Fruit fly (Drosophila melanogaster): ENCODE data around the gene Atg3.

The Atg3 gene

DNA sequence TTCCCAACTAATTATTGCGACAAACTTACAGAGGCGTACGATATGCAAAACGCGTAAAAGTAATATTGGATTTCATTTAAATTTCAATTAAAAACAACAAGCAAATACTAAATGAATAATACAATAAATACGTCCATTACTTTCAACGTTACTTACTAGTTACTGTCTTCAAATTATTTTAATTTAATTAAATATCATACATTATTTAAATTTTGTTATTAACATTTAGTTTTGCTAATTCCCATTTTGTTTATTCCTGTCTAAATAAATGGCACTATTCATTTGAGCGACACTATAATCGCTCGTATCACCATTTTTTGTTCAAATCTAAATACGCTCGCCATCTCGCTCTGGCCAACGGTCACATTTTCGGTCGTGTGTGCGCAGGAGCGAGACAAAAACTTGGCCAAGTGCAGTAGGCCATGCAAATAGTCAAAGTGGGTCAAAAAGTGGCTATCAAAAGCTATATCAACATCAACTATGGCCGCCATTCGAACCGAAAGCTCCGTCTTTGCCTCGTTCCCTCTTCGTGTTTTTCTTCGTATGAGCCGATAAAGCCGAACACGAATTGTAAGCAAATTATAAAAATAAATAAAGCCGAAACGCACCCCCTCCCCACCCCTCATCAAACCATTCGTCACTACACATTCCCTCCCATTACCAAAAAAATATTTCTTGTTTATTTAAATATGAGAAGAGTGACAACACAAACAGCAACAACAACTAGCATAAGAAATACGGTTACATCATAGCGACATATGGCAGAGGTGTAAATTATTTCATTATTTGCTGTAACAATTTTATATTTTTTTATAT lies 40.9 kb downstream of the Atg3 start (continued):
- no peak for TF ChIP-seq crc (GFP tag; optimal IDR thresholded peaks at IDR 0.05)
- TF ChIP-seq CG6254 (GFP tag; optimal IDR thresholded peaks at IDR 0.05) = no peak
- peak; percentile 27 for TF ChIP-seq CG4707 (GFP tag; optimal IDR thresholded peaks at IDR 0.05)
- peak; percentile 82 for TF ChIP-seq kni (GFP tag; optimal IDR thresholded peaks at IDR 0.05)
- TF ChIP-seq Dad (GFP tag; optimal IDR thresholded peaks at IDR 0.05) = peak; percentile 41
- TF ChIP-seq insv (GFP tag; optimal IDR thresholded peaks at IDR 0.05) = peak in 1 of 2 experiments; percentile 31
- peak; percentile 48 for TF ChIP-seq CG12104 (GFP tag; optimal IDR thresholded peaks at IDR 0.05)
- no peak for TF ChIP-seq Dip2 (GFP tag; IDR thresholded peaks at IDR 0.05)
- TF ChIP-seq Gug (GFP tag; IDR thresholded peaks at IDR 0.05) = no peak; the same call in 3 of the 4 replicates
- TF ChIP-seq hb (GFP tag; IDR thresholded peaks at IDR 0.05; ENCODE audit: partially characterized antibody) = no peak
- TF ChIP-seq CG1024 (GFP tag; IDR thresholded peaks at IDR 0.05) = no peak
- peak; percentile 67; the same call in 1 of the 2 replicates for TF ChIP-seq CG5953 (GFP tag; IDR thresholded peaks at IDR 0.05)
- TF ChIP-seq sqz (GFP tag; optimal IDR thresholded peaks at IDR 0.05) = peak; percentile 92
- TF ChIP-seq inv (GFP tag; IDR thresholded peaks at IDR 0.05; ENCODE audit: partially characterized antibody) = no peak
- peak; percentile 5 for TF ChIP-seq da (GFP tag; optimal IDR thresholded peaks at IDR 0.05)
- no peak for TF ChIP-seq CG9797 (GFP tag; optimal IDR thresholded peaks at IDR 0.05)
- TF ChIP-seq C15 (GFP tag; IDR thresholded peaks at IDR 0.05) = no peak; the same call in 2 of the 3 replicates
- TF ChIP-seq gcm (GFP tag; optimal IDR thresholded peaks at IDR 0.05) = no peak
- TF ChIP-seq TFAM (GFP tag; optimal IDR thresholded peaks at IDR 0.05) = no peak
- TF ChIP-seq Taf1 (GFP tag; IDR thresholded peaks at IDR 0.05) = no peak
- TF ChIP-seq en (GFP tag; optimal IDR thresholded peaks at IDR 0.05) = no peak
- TF ChIP-seq CG8388 (GFP tag; optimal IDR thresholded peaks at IDR 0.05) = no peak
- no peak for TF ChIP-seq CG1602 (GFP tag; optimal IDR thresholded peaks at IDR 0.05)
- no peak for TF ChIP-seq HLH4C (GFP tag; IDR thresholded peaks at IDR 0.05; ENCODE audit: partially characterized antibody)
- no peak for TF ChIP-seq esg (GFP tag; conservative IDR thresholded peaks at IDR 0.05)
- TF ChIP-seq fru (optimal IDR thresholded peaks at IDR 0.05) = no peak
- TF ChIP-seq amos (GFP tag; IDR thresholded peaks at IDR 0.05; ENCODE audit: partially characterized antibody) = no peak
- TF ChIP-seq CG2199 (GFP tag; IDR thresholded peaks at IDR 0.05) = no peak
- TF ChIP-seq dmrt11E (tag; optimal IDR thresholded peaks at IDR 0.05) = no peak
- TF ChIP-seq caup (GFP tag; optimal IDR thresholded peaks at IDR 0.05; ENCODE audit: severe bottlenecking) = peak; percentile 84
- TF ChIP-seq Lpt (GFP tag; optimal IDR thresholded peaks at IDR 0.05) = no peak
- TF ChIP-seq cwo (GFP tag; optimal IDR thresholded peaks at IDR 0.05) = peak; percentile 82
- no peak for TF ChIP-seq sima (GFP tag; optimal IDR thresholded peaks at IDR 0.05)
- TF ChIP-seq tup (GFP tag; optimal IDR thresholded peaks at IDR 0.05) = no peak
- no peak for TF ChIP-seq CG8290 (GFP tag; optimal IDR thresholded peaks at IDR 0.05)
- peak in 1 of 2 experiments; percentile 78 for TF ChIP-seq CG8290 (tag; optimal IDR thresholded peaks at IDR 0.05)
- TF ChIP-seq eyg (GFP tag; optimal IDR thresholded peaks at IDR 0.05) = peak; percentile 47
- TF ChIP-seq vvl (GFP tag; IDR thresholded peaks at IDR 0.05) = peak; percentile 80
- no peak for TF ChIP-seq Atf-2 (GFP tag; optimal IDR thresholded peaks at IDR 0.05)
- no peak for TF ChIP-seq Antp (GFP tag; optimal IDR thresholded peaks at IDR 0.05)
- peak; percentile 11; the same call in 1 of the 3 replicates for TF ChIP-seq B-H1 (GFP tag; IDR thresholded peaks at IDR 0.05)
- TF ChIP-seq Ptx1 (GFP tag; IDR thresholded peaks at IDR 0.05) = 0 out of 2 replicates have a peak, but pooled peaks have one; percentile 39
- TF ChIP-seq GATAe (GFP tag; conservative IDR thresholded peaks at IDR 0.05) = peak; percentile 60; the same call in 1 of the 2 replicates
- TF ChIP-seq tin (GFP tag; optimal IDR thresholded peaks at IDR 0.05) = no peak
- TF ChIP-seq Rfx (GFP tag; IDR thresholded peaks at IDR 0.05) = peak; percentile 71
- TF ChIP-seq CG11398 (GFP tag; optimal IDR thresholded peaks at IDR 0.05) = peak; percentile 14
- no peak for TF ChIP-seq nom (GFP tag; optimal IDR thresholded peaks at IDR 0.05)
- TF ChIP-seq Six4 (GFP tag; optimal IDR thresholded peaks at IDR 0.05) = no peak
- TF ChIP-seq Camta (GFP tag; optimal IDR thresholded peaks at IDR 0.05) = no peak
- TF ChIP-seq stwl (tag; optimal IDR thresholded peaks at IDR 0.05) = no peak

Measured in whole organism, embryonic.